Worm (Caenorhabditis elegans): ENCODE data around the gene nspb-5.

DNA sequence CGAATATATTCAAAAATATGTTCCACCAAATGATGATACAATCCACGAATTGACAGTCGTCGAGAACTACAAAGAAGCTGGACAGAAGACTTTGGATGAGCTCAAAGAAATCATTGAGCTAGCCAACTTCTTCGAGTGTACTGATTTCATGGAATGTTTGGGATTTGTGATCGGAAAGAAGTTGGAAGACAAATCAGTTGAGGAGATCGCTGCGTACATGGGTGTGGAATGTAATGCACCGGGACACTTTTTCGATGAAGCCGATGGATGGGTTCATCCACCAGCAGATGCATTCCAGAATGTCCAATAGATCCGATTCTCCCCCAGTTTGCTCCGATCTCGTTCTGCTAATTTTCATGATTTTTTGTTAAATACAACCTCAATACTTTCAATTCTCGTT is 4.7 kb downstream of the nspb-5 start:
- TF ChIP-seq egl-27 (tag; optimal IDR thresholded peaks at IDR 0.05) = no peak
- no peak for TF ChIP-seq snpc-1.2 (GFP tag; IDR thresholded peaks at IDR 0.05)
- TF ChIP-seq nhr-237 (tag; optimal IDR thresholded peaks at IDR 0.05) = no peak
- TF ChIP-seq lin-1 (GFP tag; IDR thresholded peaks at IDR 0.05) = no peak
- TF ChIP-seq nhr-41 (GFP tag; IDR thresholded peaks at IDR 0.05) = no peak
- TF ChIP-seq lin-13 (GFP tag; optimal IDR thresholded peaks at IDR 0.05) = no peak
- no peak for TF ChIP-seq duxl-1 (tag; optimal IDR thresholded peaks at IDR 0.05; ENCODE audit: poor library complexity)
- no peak for TF ChIP-seq ztf-11 (tag; optimal IDR thresholded peaks at IDR 0.05)
- no peak for TF ChIP-seq Y75B8A.6 (GFP tag; IDR thresholded peaks at IDR 0.05)
- TF ChIP-seq nhr-42 (GFP tag; IDR thresholded peaks at IDR 0.05) = no peak
- no peak for TF ChIP-seq pqm-1 (tag; optimal IDR thresholded peaks at IDR 0.05)
- TF ChIP-seq nhr-48 (tag; optimal IDR thresholded peaks at IDR 0.05) = no peak
- no peak for TF ChIP-seq zag-1 (tag; optimal IDR thresholded peaks at IDR 0.05)
